Worm (Caenorhabditis elegans) whole organism, L2 larva: ENCODE results near the gene ZK673.11.

Source experiments
- ama-1 ChIP-seq: fragments of 150-350 bp; optimal IDR thresholded peaks from 2 replicates; lab custom pipeline; 2018; ENCODE audit warnings: inconsistent platforms
- ceh-82 ChIP-seq: fragments of 150-350 bp; optimal IDR thresholded peaks from 2 replicates; lab custom pipeline; 2014; ENCODE audit warnings: missing biosample characterization, missing genetic modification characterization
- egl-27 ChIP-seq: sonication (generic microtip); optimal IDR thresholded peaks from 3 replicates; lab custom pipeline; 2017; ENCODE audit warnings: missing biosample characterization, missing genetic modification reagents, missing genetic modification characterization
- elt-3 ChIP-seq: sonication (generic microtip); optimal IDR thresholded peaks from 2 replicates; lab custom pipeline; 2017; ENCODE audit warnings: missing biosample characterization, missing genetic modification characterization
- lsy-2 ChIP-seq, 2 experiments: fragments of 150-350 bp in 1 of 2; sonication (generic microtip) in 1 of 2; optimal IDR thresholded peaks; 2 replicates each; lab custom pipeline; 2014 to 2017; ENCODE audit warnings: missing biosample characterization in 2 of 2, missing genetic modification characterization in 2 of 2
- nhr-237 ChIP-seq: fragments of 150-350 bp; optimal IDR thresholded peaks from 2 replicates; lab custom pipeline; 2014; ENCODE audit warnings: missing biosample characterization, missing genetic modification characterization
- nhr-77 ChIP-seq: fragments of 150-350 bp; optimal IDR thresholded peaks from 2 replicates; lab custom pipeline; 2014; ENCODE audit warnings: missing biosample characterization, missing genetic modification characterization
- unc-62 ChIP-seq: fragments of 150-350 bp; optimal IDR thresholded peaks from 2 replicates; lab custom pipeline; 2014; ENCODE audit warnings: missing biosample characterization, missing genetic modification reagents, missing genetic modification characterization

DNA sequence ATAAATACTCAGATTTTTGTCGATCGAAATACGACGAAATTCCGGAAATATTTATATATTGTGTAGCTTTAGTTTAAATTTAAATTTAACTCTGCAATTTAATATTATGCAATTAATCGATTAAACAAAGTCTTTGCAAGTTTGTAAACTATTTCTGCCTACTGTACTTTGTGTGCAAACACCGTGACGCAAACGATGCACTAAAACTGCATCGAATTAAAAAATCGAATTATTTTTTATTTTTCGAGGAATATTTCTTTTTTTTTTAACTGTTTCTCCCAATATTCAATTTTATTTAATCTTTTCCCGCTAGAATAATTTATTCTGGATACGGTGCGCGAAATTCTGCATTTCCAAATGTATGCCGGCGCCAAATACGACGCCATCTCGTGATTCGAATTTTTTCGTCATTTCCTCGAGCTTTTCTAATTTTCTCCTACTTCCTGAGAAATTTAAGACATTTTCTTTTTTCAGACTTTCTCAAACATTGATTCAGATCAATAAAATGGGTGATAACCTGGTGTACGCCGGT lies 40.7 kb upstream of the ZK673.11 start, which contains the start of gene eif-2A:
- TF ChIP-seq nhr-237 (tag; lab: Kevin White, UChicago) (no peak), egl-27 (tag; lab: Kevin White, UChicago) (no peak), unc-62 (no peak), ama-1 (lab: Kevin White, UChicago) (no peak), lsy-2 (tag; optimal IDR thresholded peaks at IDR 0.05; lab: Kevin White, UChicago) (peak; percentile 28 to 93), elt-3 (tag; lab: Kevin White, UChicago) (no peak), ceh-82 (tag; lab: Kevin White, UChicago) (no peak), nhr-77 (tag; lab: Kevin White, UChicago) (no peak)
